Fruit fly (Drosophila melanogaster) whole organism, pupa: ENCODE data around the gene SCCRO.

ENCODE experiments used
- CG10348 ChIP-seq: fragments of 200-800 bp; sonication (Bioruptor generic); IDR thresholded peaks from 2 replicates; pipeline ENCODE4 v1.3.6; 2022; ENCODE audit warnings: missing biosample characterization, missing genetic modification characterization
- CG12605 ChIP-seq: fragments of 200-800 bp; sonication (Bioruptor generic); IDR thresholded peaks from 2 replicates; pipeline ENCODE4 v1.3.6; 2022; ENCODE audit warnings: missing biosample characterization, missing genetic modification characterization
- CG13204 ChIP-seq: fragments of 200-800 bp; sonication (Bioruptor generic); optimal IDR thresholded peaks from 2 replicates; lab custom pipeline; 2018; ENCODE audit warnings: missing biosample characterization, mild to moderate bottlenecking, missing genetic modification characterization, moderate library complexity
- CG14655 ChIP-seq: fragments of 200-800 bp; sonication (Bioruptor generic); optimal IDR thresholded peaks from 3 replicates; lab custom pipeline; 2017; ENCODE audit warnings: mild to moderate bottlenecking, missing biosample characterization, missing genetic modification reagents, missing genetic modification characterization
- CG15710 ChIP-seq: fragments of 200-800 bp; sonication (Bioruptor generic); optimal IDR thresholded peaks from 2 replicates; lab custom pipeline; 2018; ENCODE audit warnings: missing biosample characterization, mild to moderate bottlenecking, missing genetic modification characterization, moderate library complexity
- CG17806 ChIP-seq: fragments of 200-800 bp; sonication (Bioruptor generic); optimal IDR thresholded peaks from 2 replicates; lab custom pipeline; 2018; ENCODE audit warnings: missing biosample characterization, mild to moderate bottlenecking, missing genetic modification characterization, moderate library complexity
- CG32121 ChIP-seq: fragments of 200-800 bp; sonication (Bioruptor generic); IDR thresholded peaks from 2 replicates; pipeline ENCODE4 v1.3.6; 2022; ENCODE audit warnings: missing biosample characterization, missing genetic modification characterization
- CG34367 ChIP-seq: fragments of 200-800 bp; sonication (Bioruptor generic); optimal IDR thresholded peaks from 2 replicates; lab custom pipeline; 2018; ENCODE audit warnings: missing biosample characterization, mild to moderate bottlenecking, missing genetic modification characterization
- CG4496 ChIP-seq: fragments of 200-800 bp; sonication (Bioruptor generic); IDR thresholded peaks from 3 replicates; pipeline ENCODE4 v1.3.6; 2022; ENCODE audit warnings: missing biosample characterization, missing genetic modification characterization
- CG8159 ChIP-seq: fragments of 200-800 bp; sonication (Bioruptor generic); optimal IDR thresholded peaks from 3 replicates; lab custom pipeline; 2018; ENCODE audit warnings: missing biosample characterization, mild to moderate bottlenecking, missing genetic modification characterization, moderate library complexity
- CG8301 ChIP-seq: fragments of 200-800 bp; sonication (Bioruptor generic); optimal IDR thresholded peaks from 2 replicates; lab custom pipeline; 2018; ENCODE audit warnings: missing biosample characterization, mild to moderate bottlenecking, missing genetic modification characterization
- CG9948 ChIP-seq: fragments of 200-800 bp; sonication (Bioruptor generic); optimal IDR thresholded peaks from 2 replicates; lab custom pipeline; 2018; ENCODE audit warnings: missing biosample characterization, mild to moderate bottlenecking, missing genetic modification characterization, moderate library complexity
- D1 ChIP-seq: fragments of 200-800 bp; sonication (Bioruptor generic); optimal IDR thresholded peaks from 2 replicates; lab custom pipeline; 2018; ENCODE audit warnings: missing biosample characterization, mild to moderate bottlenecking, missing genetic modification characterization, moderate library complexity
- EcR ChIP-seq: fragments of 200-800 bp; sonication (Bioruptor generic); optimal IDR thresholded peaks from 3 replicates; lab custom pipeline; 2019; ENCODE audit warnings: missing biosample characterization, missing genetic modification characterization, mild to moderate bottlenecking, moderate library complexity, missing genetic modification reagents
- Ets98B ChIP-seq: fragments of 200-800 bp; sonication (Bioruptor generic); IDR thresholded peaks from 2 replicates; pipeline ENCODE4 v1.3.6; 2022; ENCODE audit warnings: missing biosample characterization, missing genetic modification characterization
- Pif1A ChIP-seq: fragments of 200-800 bp; sonication (Bioruptor generic); optimal IDR thresholded peaks from 3 replicates; lab custom pipeline; 2016; ENCODE audit warnings: missing biosample characterization, missing genetic modification characterization
- Pif1B ChIP-seq: fragments of 200-800 bp; sonication (Bioruptor generic); optimal IDR thresholded peaks from 3 replicates; lab custom pipeline; 2016; ENCODE audit warnings: missing biosample characterization, missing genetic modification characterization
- Snoo ChIP-seq: fragments of 200-800 bp; sonication (Bioruptor generic); optimal IDR thresholded peaks from 3 replicates; lab custom pipeline; 2017; ENCODE audit warnings: missing biosample characterization, mild to moderate bottlenecking, missing genetic modification characterization, inconsistent platforms
- fd96Ca ChIP-seq: fragments of 200-800 bp; sonication (Bioruptor generic); IDR thresholded peaks from 3 replicates; pipeline ENCODE4 v1.3.6; 2022; ENCODE audit warnings: missing biosample characterization, missing genetic modification characterization
- gl ChIP-seq: fragments of 200-800 bp; sonication (Bioruptor generic); optimal IDR thresholded peaks from 2 replicates; lab custom pipeline; 2018; ENCODE audit warnings: missing biosample characterization, mild to moderate bottlenecking, missing genetic modification characterization
- rn ChIP-seq: fragments of 200-800 bp; sonication (Bioruptor generic); IDR thresholded peaks from 2 replicates; pipeline ENCODE4 v1.3.6; 2022; ENCODE audit warnings: missing biosample characterization, missing genetic modification characterization

The SCCRO gene

DNA sequence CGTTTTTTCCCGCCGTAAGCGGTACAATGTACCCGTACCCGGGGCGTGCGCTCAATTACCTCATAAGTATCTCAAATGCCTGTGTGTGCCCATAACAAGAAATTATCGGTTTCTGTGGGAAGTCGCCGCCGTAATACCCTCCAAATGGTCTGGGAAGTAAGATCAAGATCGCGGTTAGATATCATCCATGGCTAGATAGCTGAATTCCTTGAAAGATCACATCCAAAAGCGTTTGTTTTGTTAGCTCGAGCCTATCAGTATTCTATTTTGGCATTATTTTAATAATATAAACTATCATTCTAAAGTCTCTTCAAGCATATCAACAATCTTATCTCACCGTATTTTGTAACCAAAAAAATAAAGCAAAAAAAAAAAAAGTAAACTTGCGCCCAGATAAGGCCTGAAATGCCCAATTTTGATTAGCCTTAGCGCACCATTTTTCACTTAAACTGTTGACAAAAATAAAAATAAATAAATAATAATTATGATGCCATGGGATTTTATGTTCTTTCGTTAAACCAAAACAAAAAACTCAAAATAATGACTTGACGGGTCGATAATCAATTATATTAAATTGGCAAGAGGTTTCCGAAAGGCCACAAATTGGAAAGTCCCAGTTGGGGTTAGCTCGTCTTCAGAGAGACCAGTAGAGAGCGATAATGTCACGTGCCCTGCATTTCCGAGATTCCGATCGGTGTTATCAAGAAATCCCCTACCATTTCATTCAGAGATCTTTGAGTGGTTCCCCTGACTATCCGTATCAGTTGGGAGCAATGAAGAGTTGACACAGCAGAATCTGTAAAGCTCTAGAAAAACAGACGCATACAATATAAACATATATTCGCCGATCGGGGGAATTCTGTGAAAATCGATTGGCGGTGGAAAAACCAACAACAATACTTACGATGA is 24.4 kb upstream of the SCCRO start:
- TF ChIP-seq CG34367 (tag; lab: Kevin White, UChicago) (no peak), EcR (GFP tag; lab: Kevin White, UChicago) (peak; percentile 32), fd96Ca (GFP tag; lab: Robert Waterston, UW) (0 out of 3 replicates have a peak, but pooled peaks have one; percentile 3), CG14655 (peak; percentile 6)
- TF ChIP-seq, all 21 proteins: peak for 3

DNA sequence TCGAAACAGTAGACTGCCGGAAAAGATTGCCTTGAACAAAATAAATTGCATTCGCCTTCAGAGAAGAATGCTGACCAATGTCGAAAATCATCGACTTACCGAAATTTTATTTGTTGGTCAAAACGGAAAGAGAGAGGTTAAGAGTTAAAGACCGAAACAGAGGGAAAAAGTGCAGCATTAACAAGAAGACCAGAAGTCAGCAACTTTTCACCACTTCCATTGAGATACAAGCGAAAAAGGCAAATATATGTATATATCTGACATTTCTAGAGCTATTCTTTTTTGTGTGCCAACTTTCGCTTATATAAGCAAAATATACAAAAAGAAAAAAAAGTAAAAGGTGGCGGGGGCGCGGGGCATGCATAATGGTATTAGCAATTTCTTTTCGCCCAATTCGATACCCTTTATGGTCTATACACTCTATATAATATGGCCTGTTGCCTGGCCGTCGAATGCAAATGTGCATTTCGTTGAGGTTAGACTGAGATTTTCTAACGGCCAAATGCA is 23.3 kb upstream of the SCCRO start:
- no peak for TF ChIP-seq Pif1A

DNA sequence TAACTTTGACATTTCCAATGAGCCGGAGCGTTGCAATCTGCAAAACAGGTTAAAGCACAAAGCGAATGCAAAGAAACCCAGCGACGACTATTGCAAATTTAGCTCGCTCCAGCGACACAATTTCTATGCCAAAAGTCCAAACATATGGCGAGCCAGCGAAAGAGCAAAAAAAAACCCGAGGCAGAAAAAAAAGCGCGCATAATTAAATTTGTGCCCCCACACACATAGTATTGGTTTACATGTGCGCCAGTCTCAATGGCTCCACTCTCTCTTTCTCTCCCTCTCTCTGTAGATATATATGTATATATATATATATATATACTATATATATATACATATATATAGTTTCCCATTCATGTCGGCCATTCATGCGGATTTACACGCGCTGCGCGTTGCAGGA is 22.5 kb upstream of the SCCRO start:
- peak; percentile 1 for TF ChIP-seq CG14655
- 0 out of 2 replicates have a peak, but pooled peaks have one; percentile 8 for TF ChIP-seq CG12605 (GFP tag; lab: Robert Waterston, UW)
- TF ChIP-seq CG10348 (GFP tag; lab: Robert Waterston, UW) = no peak

DNA sequence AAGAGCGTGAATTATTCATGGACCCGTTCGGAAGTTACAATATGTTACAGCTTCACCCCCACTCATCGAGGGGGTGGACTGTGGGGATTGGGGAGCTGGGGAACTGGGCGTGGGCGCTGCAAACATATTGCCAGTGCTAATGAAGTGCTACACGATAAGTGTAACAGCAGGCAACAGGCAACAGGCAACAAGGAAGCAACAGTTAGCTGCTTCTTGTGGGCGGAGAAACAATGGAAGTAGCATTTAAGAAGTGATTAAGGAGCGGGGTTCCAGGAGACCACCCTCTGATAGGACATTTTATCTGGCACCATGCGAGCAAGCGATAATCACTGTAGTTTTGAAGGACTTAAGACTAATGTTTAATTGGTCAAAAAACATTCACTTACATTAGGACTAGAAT is 21.9 kb upstream of the SCCRO start:
- TF ChIP-seq CG9948 (tag; lab: Kevin White, UChicago) (no peak), Pif1B (GFP tag; lab: Kevin White, UChicago) (no peak), CG10348 (GFP tag; lab: Robert Waterston, UW) (no peak), CG32121 (no peak), EcR (GFP tag; lab: Kevin White, UChicago) (no peak), CG4496 (GFP tag; lab: Robert Waterston, UW) (no peak), CG34367 (tag; lab: Kevin White, UChicago) (no peak), Ets98B (no peak), CG15710 (no peak), gl (tag; lab: Kevin White, UChicago) (no peak), CG14655 (no peak), CG13204 (no peak), CG17806 (tag; lab: Kevin White, UChicago) (no peak)

DNA sequence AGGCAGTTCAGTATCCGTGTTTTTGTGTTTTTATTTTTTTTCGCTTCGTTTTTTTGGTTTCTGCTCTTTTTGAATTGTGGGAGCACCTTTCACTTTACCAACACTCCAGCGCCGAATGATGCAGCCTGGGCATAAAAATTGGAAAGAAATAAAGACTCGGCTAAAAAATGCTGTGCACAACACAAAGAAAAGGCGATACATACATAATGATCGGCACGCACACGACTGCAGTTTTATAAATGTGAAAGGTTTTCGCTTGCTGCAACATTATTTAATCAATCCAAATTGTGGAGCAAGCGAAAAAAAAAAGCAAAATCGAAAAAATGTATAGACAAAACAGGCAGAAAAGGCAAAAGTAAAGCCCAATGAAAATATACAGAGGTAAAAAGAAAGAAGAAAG is 20.2 kb upstream of the SCCRO start:
- no peak for TF ChIP-seq Pif1A
- 0 out of 3 replicates have a peak, but pooled peaks have one; percentile 2 for TF ChIP-seq CG4496 (GFP tag; lab: Robert Waterston, UW)

DNA sequence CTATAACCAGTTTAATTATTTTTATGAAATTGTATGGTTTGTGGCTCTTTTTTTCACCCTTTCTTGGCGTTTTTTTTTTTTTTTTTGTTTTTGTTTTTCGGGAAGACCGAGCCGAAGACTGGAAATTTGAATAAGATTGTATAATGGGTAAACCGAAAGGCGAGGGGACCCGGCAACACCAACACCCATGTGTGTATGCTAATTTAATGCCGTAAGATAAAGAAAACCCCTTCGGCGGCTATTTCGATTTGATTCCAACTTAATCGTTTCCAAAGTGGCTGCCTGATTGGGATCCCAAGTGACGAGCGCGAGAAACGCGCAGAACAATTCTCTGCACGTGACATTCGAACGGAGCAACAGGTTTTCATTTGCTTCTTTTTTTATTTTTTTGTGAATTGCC is 19.8 kb upstream of the SCCRO start:
- TF ChIP-seq CG34367 (tag; lab: Kevin White, UChicago) (no peak), fd96Ca (GFP tag; lab: Robert Waterston, UW) (no peak)

DNA sequence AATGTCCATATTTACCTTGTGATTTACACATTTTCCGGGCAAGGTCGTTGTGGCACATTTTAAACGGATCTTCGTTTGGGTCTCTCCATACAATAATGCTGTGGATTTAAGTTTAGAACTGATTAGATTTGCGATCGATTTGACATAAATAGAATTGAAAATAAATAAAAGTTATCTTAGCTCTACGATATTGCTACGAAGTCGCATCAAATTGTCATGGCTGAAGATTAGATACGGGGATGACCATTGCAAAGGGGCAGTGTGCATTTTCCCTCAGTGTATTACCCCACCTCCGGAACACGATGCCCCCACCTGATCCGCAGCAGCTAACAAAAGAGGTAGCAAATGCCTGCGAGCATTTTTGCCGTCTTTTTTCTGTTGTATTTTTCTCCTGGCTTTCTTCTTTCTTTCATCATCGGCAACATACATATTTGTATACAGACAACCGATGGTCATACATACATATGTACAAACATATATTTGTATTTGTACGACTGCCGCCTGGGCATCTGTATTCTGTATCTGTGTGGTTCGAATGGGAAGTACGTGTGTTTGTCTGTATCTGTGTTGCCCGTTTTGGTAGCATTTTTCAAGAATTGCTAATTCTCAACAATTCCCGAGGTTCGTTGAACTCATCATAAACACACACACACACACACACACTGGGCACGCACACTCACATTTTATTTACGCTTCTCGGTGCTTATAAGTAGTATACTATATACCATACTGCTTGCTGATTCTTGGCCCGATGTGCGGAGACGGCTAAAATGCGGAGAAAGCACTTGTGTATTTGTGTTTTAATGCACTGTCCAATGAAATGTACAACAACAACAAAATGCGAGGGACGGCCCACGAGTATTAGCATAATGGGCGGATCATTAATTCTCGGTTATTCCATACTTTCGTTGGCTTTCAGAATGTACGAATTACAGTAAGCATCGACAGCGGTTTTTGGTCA is 18.5 kb upstream of the SCCRO start:
- TF ChIP-seq D1 = no peak
- TF ChIP-seq Snoo (tag; lab: Kevin White, UChicago) = peak; percentile 24
- TF ChIP-seq CG15710 = no peak
- no peak for TF ChIP-seq CG13204
- no peak for TF ChIP-seq CG9948 (tag; lab: Kevin White, UChicago)
- peak; percentile 11; the same call in 1 of the 2 replicates for TF ChIP-seq Ets98B
- TF ChIP-seq EcR (GFP tag; lab: Kevin White, UChicago) = peak; percentile 72
- TF ChIP-seq CG10348 (GFP tag; lab: Robert Waterston, UW) = no peak
- no peak; the same call in 2 of the 3 replicates for TF ChIP-seq fd96Ca (GFP tag; lab: Robert Waterston, UW)
- TF ChIP-seq CG12605 (GFP tag; lab: Robert Waterston, UW) = no peak
- peak; percentile 15; the same call in 1 of the 3 replicates for TF ChIP-seq CG4496 (GFP tag; lab: Robert Waterston, UW)
- TF ChIP-seq CG14655 = peak; percentile 60
- TF ChIP-seq CG32121 = no peak
- TF ChIP-seq Pif1B (GFP tag; lab: Kevin White, UChicago) = no peak
- TF ChIP-seq rn (GFP tag; lab: Robert Waterston, UW) = no peak
- TF ChIP-seq Pif1A = peak; percentile 20
- TF ChIP-seq CG8159 (tag; lab: Kevin White, UChicago) = no peak
- peak; percentile 44 for TF ChIP-seq CG8301 (tag; lab: Kevin White, UChicago)
- TF ChIP-seq CG17806 (tag; lab: Kevin White, UChicago) = no peak
- no peak for TF ChIP-seq gl (tag; lab: Kevin White, UChicago)
- TF ChIP-seq CG34367 (tag; lab: Kevin White, UChicago) = no peak
